Fruit fly (Drosophila melanogaster) whole organism, embryonic: ENCODE results near the gene Ilp7.
A peak's percentile ranks its signal among the peaks of the same experiment; 100 is the strongest.

Source experiments
- Atf6 ChIP-seq: fragments of 200-800 bp; sonication (Bioruptor generic); IDR thresholded peaks from 2 replicates; pipeline ENCODE4 v1.3.6; 2022; ENCODE audit warnings: missing biosample characterization, missing genetic modification characterization
- Blimp-1 ChIP-seq: fragments of 200-800 bp; sonication (Bioruptor generic); optimal IDR thresholded peaks from 3 replicates; lab custom pipeline; 2018; ENCODE audit warnings: missing biosample characterization, missing genetic modification characterization, mild to moderate bottlenecking, moderate library complexity, missing genetic modification reagents
- CG12155 ChIP-seq: fragments of 200-800 bp; sonication (Bioruptor generic); optimal IDR thresholded peaks from 3 replicates; lab custom pipeline; 2016; ENCODE audit warnings: missing biosample characterization, missing genetic modification characterization
- CG14860 ChIP-seq: fragments of 200-800 bp; sonication (Bioruptor generic); IDR thresholded peaks from 3 replicates; pipeline ENCODE4 v1.3.6; 2022; ENCODE audit warnings: missing biosample characterization, missing genetic modification characterization; ENCODE audit not compliant: partially characterized antibody
- CG2202 ChIP-seq: fragments of 200-800 bp; sonication (Bioruptor generic); optimal IDR thresholded peaks from 2 replicates; lab custom pipeline; 2018; ENCODE audit warnings: missing biosample characterization, mild to moderate bottlenecking, missing genetic modification characterization
- CG2678 ChIP-seq: fragments of 200-800 bp; sonication (Bioruptor generic); optimal IDR thresholded peaks from 3 replicates; lab custom pipeline; 2019; ENCODE audit warnings: missing biosample characterization, mild to moderate bottlenecking, missing genetic modification characterization, moderate library complexity
- CG30020 ChIP-seq: fragments of 200-800 bp; optimal IDR thresholded peaks from 2 replicates; lab custom pipeline; 2019; ENCODE audit warnings: missing biosample characterization, mild to moderate bottlenecking, missing genetic modification characterization, moderate library complexity
- CG30431 ChIP-seq: fragments of 200-800 bp; sonication (Bioruptor generic); optimal IDR thresholded peaks from 2 replicates; lab custom pipeline; 2017; ENCODE audit warnings: missing biosample characterization, missing genetic modification characterization
- CG3163 ChIP-seq: fragments of 200-800 bp; sonication (Bioruptor generic); optimal IDR thresholded peaks from 3 replicates; lab custom pipeline; 2016; ENCODE audit warnings: missing biosample characterization, missing genetic modification characterization
- CG34224 ChIP-seq: fragments of 200-800 bp; sonication (Bioruptor generic); IDR thresholded peaks from 3 replicates; pipeline ENCODE4 v1.3.6; 2022; ENCODE audit warnings: missing biosample characterization, missing genetic modification characterization; ENCODE audit not compliant: partially characterized antibody
- CG4404 ChIP-seq: fragments of 200-800 bp; sonication (Bioruptor generic); IDR thresholded peaks from 2 replicates; pipeline ENCODE4 v1.3.6; 2022; ENCODE audit warnings: missing biosample characterization, missing genetic modification characterization
- CG4707 ChIP-seq: fragments of 200-800 bp; sonication (Bioruptor generic); optimal IDR thresholded peaks from 2 replicates; lab custom pipeline; 2018; ENCODE audit warnings: missing biosample characterization, mild to moderate bottlenecking, missing genetic modification characterization, moderate library complexity
- CG6813 ChIP-seq: fragments of 200-800 bp; sonication (Bioruptor generic); optimal IDR thresholded peaks from 2 replicates; lab custom pipeline; 2017; ENCODE audit warnings: missing biosample characterization, missing genetic modification characterization, mild to moderate bottlenecking, moderate library complexity, missing genetic modification reagents
- CG6854 ChIP-seq: fragments of 200-800 bp; sonication (Bioruptor generic); optimal IDR thresholded peaks from 3 replicates; lab custom pipeline; 2017; ENCODE audit warnings: missing biosample characterization, mild to moderate bottlenecking, missing genetic modification characterization
- CG8290 ChIP-seq, 3 experiments: fragments of 200-800 bp; sonication (Bioruptor generic); optimal IDR thresholded peaks; 2 replicates each; lab custom pipeline; 2016 to 2019; ENCODE audit warnings: missing biosample characterization in 3 of 3, missing genetic modification characterization in 3 of 3, mild to moderate bottlenecking in 2 of 3, moderate library complexity in 1 of 3
- CG9609 ChIP-seq: fragments of 200-800 bp; sonication (Bioruptor generic); optimal IDR thresholded peaks from 3 replicates; lab custom pipeline; 2016; ENCODE audit warnings: missing biosample characterization, missing genetic modification characterization
- Dip2 ChIP-seq: fragments of 200-800 bp; sonication (Bioruptor generic); IDR thresholded peaks from 2 replicates; pipeline ENCODE4 v1.3.6; 2022; ENCODE audit warnings: missing biosample characterization, missing genetic modification characterization
- Doc2 ChIP-seq: fragments of 200-800 bp; sonication (Bioruptor generic); IDR thresholded peaks from 2 replicates; pipeline ENCODE4 v1.3.6; 2022; ENCODE audit warnings: missing biosample characterization, missing genetic modification characterization
- Doc3 ChIP-seq: fragments of 200-800 bp; sonication (Bioruptor generic); IDR thresholded peaks from 3 replicates; pipeline ENCODE4 v1.3.6; 2022; ENCODE audit warnings: missing biosample characterization, missing genetic modification characterization; ENCODE audit not compliant: partially characterized antibody
- HmgD ChIP-seq: fragments of 200-800 bp; sonication (Bioruptor generic); optimal IDR thresholded peaks from 3 replicates; lab custom pipeline; 2016; ENCODE audit warnings: missing biosample characterization, missing genetic modification characterization
- Hsf ChIP-seq: fragments of 200-800 bp; sonication (Bioruptor generic); optimal IDR thresholded peaks from 3 replicates; lab custom pipeline; 2016; ENCODE audit warnings: missing biosample characterization, missing genetic modification characterization
- Med ChIP-seq: fragments of 200-800 bp; sonication (Bioruptor generic); peaks from one replicate; lab custom pipeline; 2016; ENCODE audit warnings: missing biosample characterization, missing genetic modification characterization, mild to moderate bottlenecking, inconsistent platforms, moderate library complexity
- Six4 ChIP-seq: fragments of 200-800 bp; sonication (Bioruptor generic); optimal IDR thresholded peaks from 2 replicates; lab custom pipeline; 2016; ENCODE audit warnings: missing biosample characterization, missing genetic modification characterization
- Tbp ChIP-seq: fragments of >200 bp; optimal IDR thresholded peaks from 2 replicates; lab custom pipeline; 2018; ENCODE audit warnings: missing biosample characterization, missing genetic modification characterization
- Usf ChIP-seq: fragments of 200-800 bp; sonication (Bioruptor generic); optimal IDR thresholded peaks from 2 replicates; lab custom pipeline; 2017; ENCODE audit warnings: missing genotype, missing biosample characterization, missing genetic modification characterization
- amos ChIP-seq: fragments of 200-800 bp; sonication (Bioruptor generic); IDR thresholded peaks from 2 replicates; pipeline ENCODE4 v1.3.6; 2022; ENCODE audit warnings: missing biosample characterization, missing genetic modification characterization; ENCODE audit not compliant: partially characterized antibody
- ash1 ChIP-seq: fragments of 200-800 bp; sonication (Bioruptor generic); optimal IDR thresholded peaks from 2 replicates; lab custom pipeline; 2018; ENCODE audit warnings: missing biosample characterization, mild to moderate bottlenecking, missing genetic modification characterization
- corto ChIP-seq: fragments of 200-800 bp; sonication (Bioruptor generic); optimal IDR thresholded peaks from 2 replicates; lab custom pipeline; 2016; ENCODE audit warnings: missing biosample characterization, mild to moderate bottlenecking, missing genetic modification characterization, moderate library complexity
- crp ChIP-seq, 2 experiments: fragments of 200-800 bp; sonication (Bioruptor generic); optimal IDR thresholded peaks; 2 replicates in 1 of 2; 3 replicates in 1 of 2; lab custom pipeline; 2017; ENCODE audit warnings: missing biosample characterization in 2 of 2, missing genetic modification characterization in 2 of 2, mild to moderate bottlenecking in 1 of 2, moderate library complexity in 1 of 2
- dysf ChIP-seq: fragments of 200-800 bp; sonication (Bioruptor generic); IDR thresholded peaks from 3 replicates; pipeline ENCODE4 v1.3.6; 2022; ENCODE audit warnings: missing biosample characterization, missing genetic modification characterization
- esg ChIP-seq: fragments of 200-800 bp; sonication (Bioruptor generic); conservative IDR thresholded peaks from 2 replicates; pipeline ENCODE4 v1.3.6; 2022; ENCODE audit warnings: missing biosample characterization, missing genetic modification characterization
- gem ChIP-seq: fragments of 200-800 bp; sonication (Bioruptor generic); optimal IDR thresholded peaks from 2 replicates; lab custom pipeline; 2019; ENCODE audit warnings: missing biosample characterization, mild to moderate bottlenecking, missing genetic modification characterization, moderate library complexity
- grn ChIP-seq: fragments of 200-800 bp; sonication (Bioruptor generic); optimal IDR thresholded peaks from 3 replicates; lab custom pipeline; 2017; ENCODE audit warnings: missing biosample characterization, missing genetic modification characterization
- hb ChIP-seq: fragments of 200-800 bp; sonication (Bioruptor generic); IDR thresholded peaks from 3 replicates; pipeline ENCODE4 v1.3.6; 2022; ENCODE audit warnings: missing biosample characterization, missing genetic modification characterization; ENCODE audit not compliant: partially characterized antibody
- lab ChIP-seq: fragments of 200-800 bp; sonication (Bioruptor generic); optimal IDR thresholded peaks from 3 replicates; lab custom pipeline; 2017; ENCODE audit warnings: missing biosample characterization, missing genetic modification characterization, mild to moderate bottlenecking, moderate library complexity, missing genetic modification reagents
- lbe ChIP-seq: fragments of 200-800 bp; sonication (Bioruptor generic); optimal IDR thresholded peaks from 2 replicates; lab custom pipeline; 2016; ENCODE audit warnings: missing biosample characterization, mild to moderate bottlenecking, missing genetic modification characterization
- nau ChIP-seq: fragments of 200-800 bp; sonication (Bioruptor generic); optimal IDR thresholded peaks from 3 replicates; lab custom pipeline; 2017; ENCODE audit warnings: missing biosample characterization, mild to moderate bottlenecking, missing genetic modification characterization, missing genetic modification reagents
- prd ChIP-seq, 3 experiments: fragments of >200 bp in 2 of 3; fragments of 200-800 bp in 1 of 3; sonication (Bioruptor generic) in 1 of 3; optimal IDR thresholded peaks in 2 of 3; IDR thresholded peaks in 1 of 3; 2 replicates in 2 of 3; 3 replicates in 1 of 3; pipeline versions ENCODE4 v1.3.6 to Lab custom; 2017 to 2022; ENCODE audit warnings: missing biosample characterization in 1 of 3, missing genetic modification characterization in 1 of 3
- pum ChIP-seq: fragments of 200-800 bp; sonication (Bioruptor generic); optimal IDR thresholded peaks from 2 replicates; lab custom pipeline; 2016; ENCODE audit warnings: missing biosample characterization, missing genetic modification characterization
- ranshi ChIP-seq: fragments of 200-800 bp; sonication (Bioruptor generic); IDR thresholded peaks from 2 replicates; pipeline ENCODE4 v1.3.6; 2022; ENCODE audit warnings: missing biosample characterization, missing genetic modification characterization
- run ChIP-seq: fragments of 200-800 bp; sonication (Bioruptor generic); optimal IDR thresholded peaks from 3 replicates; lab custom pipeline; 2018; ENCODE audit warnings: missing biosample characterization, mild to moderate bottlenecking, missing genetic modification characterization
- seq ChIP-seq: fragments of 200-800 bp; sonication (Bioruptor generic); IDR thresholded peaks from 2 replicates; pipeline ENCODE4 v1.3.6; 2022; ENCODE audit warnings: missing biosample characterization, missing genetic modification characterization
- so ChIP-seq: fragments of 200-800 bp; sonication (Bioruptor generic); IDR thresholded peaks from 3 replicates; pipeline ENCODE4 v1.3.6; 2022; ENCODE audit warnings: missing biosample characterization, missing genetic modification characterization
- sob ChIP-seq: fragments of 200-800 bp; sonication (Bioruptor generic); IDR thresholded peaks from 2 replicates; pipeline ENCODE4 v1.3.6; 2022; ENCODE audit warnings: missing biosample characterization, missing genetic modification characterization
- tgo ChIP-seq: fragments of 200-800 bp; sonication (Bioruptor generic); IDR thresholded peaks from 3 replicates; pipeline ENCODE4 v1.3.6; 2022; ENCODE audit warnings: missing biosample characterization, missing genetic modification characterization
- trh ChIP-seq: fragments of 200-800 bp; sonication (Bioruptor generic); optimal IDR thresholded peaks from 2 replicates; lab custom pipeline; 2016; ENCODE audit warnings: missing biosample characterization, missing genetic modification characterization
- twi ChIP-seq: fragments of 200-800 bp; optimal IDR thresholded peaks from 2 replicates; lab custom pipeline; 2019; ENCODE audit warnings: missing biosample characterization, mild to moderate bottlenecking, missing genetic modification characterization, moderate library complexity

Gene Ilp7

DNA sequence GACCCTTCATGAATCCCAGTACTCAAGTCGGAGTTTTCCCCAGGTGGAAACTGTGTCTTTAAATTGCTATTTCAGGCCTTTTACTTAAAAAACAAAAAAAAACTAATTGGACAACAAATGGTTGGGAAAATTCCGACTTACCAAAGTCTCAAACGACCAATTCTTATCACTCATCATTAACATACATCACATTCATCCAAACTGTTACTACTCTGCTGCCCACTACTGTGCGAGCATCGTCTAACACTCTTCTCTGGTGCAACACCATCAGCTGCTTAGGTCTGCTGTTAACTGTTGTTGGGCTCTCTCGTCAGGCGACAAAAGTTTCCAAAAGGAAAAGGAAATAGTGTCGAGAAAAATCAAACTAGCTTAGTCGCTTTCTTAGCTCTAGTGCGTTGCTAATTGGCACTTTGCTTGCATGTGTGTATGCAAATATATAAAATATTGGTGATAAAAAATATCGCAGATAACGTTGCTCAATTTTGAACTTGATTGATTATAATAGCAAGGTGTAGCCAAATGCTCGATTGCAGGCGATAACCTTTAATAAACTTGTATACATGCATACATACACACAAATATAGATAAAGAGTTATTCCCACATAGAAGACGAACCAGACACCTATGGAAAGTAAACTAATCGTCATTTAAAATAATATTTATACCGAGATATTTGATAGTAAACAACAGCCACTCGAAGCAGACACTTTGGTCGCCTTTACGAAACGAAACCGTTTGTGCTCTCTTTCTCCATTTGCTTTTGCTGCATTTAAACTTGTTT lies 26.8 kb downstream of the Ilp7 start (continued):
- TF ChIP-seq prd (optimal IDR thresholded peaks at IDR 0.05; lab: Kevin White, UChicago) (no peak), prd (GFP tag; IDR thresholded peaks at IDR 0.05; lab: Robert Waterston, UW) (peak; percentile 56; the same call in 1 of the 3 replicates), CG30431 (GFP tag; lab: Kevin White, UChicago) (peak; percentile 4), run (no peak), sob (GFP tag; lab: Robert Waterston, UW) (no peak), CG12155 (GFP tag; lab: Kevin White, UChicago) (peak; percentile 15), Doc3 (GFP tag; lab: Robert Waterston, UW) (no peak), Doc2 (no peak), trh (GFP tag; lab: Kevin White, UChicago) (no peak), CG4707 (GFP tag; lab: Kevin White, UChicago) (peak; percentile 4), CG8290 (GFP tag; optimal IDR thresholded peaks at IDR 0.05; lab: Kevin White, UChicago) (peak; percentile 23), CG8290 (tag; optimal IDR thresholded peaks at IDR 0.05; lab: Kevin White, UChicago) (peak in 1 of 2 experiments; percentile 13), corto (GFP tag; lab: Kevin White, UChicago) (peak; percentile 51), lbe (GFP tag; lab: Kevin White, UChicago) (no peak), twi (tag; lab: Kevin White, UChicago) (peak; percentile 43), CG6854 (GFP tag; lab: Kevin White, UChicago) (no peak), Blimp-1 (peak; percentile 44), CG6813 (GFP tag; lab: Kevin White, UChicago) (peak; percentile 13), Six4 (peak; percentile 51), Dip2 (GFP tag; lab: Robert Waterston, UW) (no peak), amos (GFP tag; lab: Robert Waterston, UW) (no peak), CG34224 (no peak), Atf6 (GFP tag; lab: Robert Waterston, UW) (no peak), CG14860 (GFP tag; lab: Robert Waterston, UW) (no peak), CG4404 (GFP tag; lab: Robert Waterston, UW) (peak; percentile 12; the same call in 1 of the 2 replicates), CG2678 (tag; lab: Kevin White, UChicago) (peak; percentile 77), CG30020 (peak; percentile 11), so (GFP tag; lab: Robert Waterston, UW) (no peak), grn (no peak), Tbp (no peak), Usf (GFP tag; lab: Kevin White, UChicago) (no peak), ranshi (GFP tag; lab: Robert Waterston, UW) (no peak), nau (GFP tag; lab: Kevin White, UChicago) (peak; percentile 32), lab (GFP tag; lab: Kevin White, UChicago) (peak; percentile 46), esg (GFP tag; lab: Robert Waterston, UW) (peak; percentile 15; the same call in 1 of the 2 replicates), CG9609 (GFP tag; lab: Kevin White, UChicago) (peak; percentile 17), seq (GFP tag; lab: Robert Waterston, UW) (0 out of 2 replicates have a peak, but pooled peaks have one; percentile 34), tgo (GFP tag; lab: Robert Waterston, UW) (peak; percentile 50; the same call in 2 of the 3 replicates), dysf (GFP tag; lab: Robert Waterston, UW) (0 out of 3 replicates have a peak, but pooled peaks have one; percentile 7), pum (GFP tag; lab: Kevin White, UChicago) (peak; percentile 26), gem (peak; percentile 75), HmgD (GFP tag; lab: Kevin White, UChicago) (no peak), hb (GFP tag; lab: Robert Waterston, UW) (no peak), CG2202 (tag; lab: Kevin White, UChicago) (peak; percentile 41), Hsf (GFP tag; lab: Kevin White, UChicago) (peak; percentile 42), ash1 (GFP tag; lab: Kevin White, UChicago) (no peak), crp (GFP tag; optimal IDR thresholded peaks at IDR 0.05; lab: Kevin White, UChicago) (peak in 1 of 2 experiments; percentile 44), Med (GFP tag; lab: Kevin White, UChicago) (peak; percentile 77), CG3163 (GFP tag; lab: Kevin White, UChicago) (no peak)
